Fruit fly (Drosophila melanogaster) whole organism, embryonic: ENCODE data around the gene Nse4.

ENCODE experiments used
- B-H2 ChIP-seq: fragments of 200-800 bp; sonication (Bioruptor generic); optimal IDR thresholded peaks from 2 replicates; lab custom pipeline; 2018; ENCODE audit warnings: missing biosample characterization, mild to moderate bottlenecking, missing genetic modification characterization
- CG10462 ChIP-seq: fragments of 200-800 bp; sonication (Bioruptor generic); optimal IDR thresholded peaks from 2 replicates; lab custom pipeline; 2016; ENCODE audit warnings: missing biosample characterization, missing genetic modification characterization
- CG10654 ChIP-seq: fragments of 200-800 bp; sonication (Bioruptor generic); optimal IDR thresholded peaks from 2 replicates; lab custom pipeline; 2016; ENCODE audit warnings: missing biosample characterization, missing genetic modification characterization
- CG14667 ChIP-seq: fragments of 200-800 bp; sonication (Bioruptor generic); IDR thresholded peaks from 2 replicates; pipeline ENCODE4 v1.3.6; 2022; ENCODE audit warnings: missing biosample characterization, missing genetic modification characterization
- CG14860 ChIP-seq: fragments of 200-800 bp; sonication (Bioruptor generic); IDR thresholded peaks from 3 replicates; pipeline ENCODE4 v1.3.6; 2022; ENCODE audit warnings: missing biosample characterization, missing genetic modification characterization; ENCODE audit not compliant: partially characterized antibody
- CG18011 ChIP-seq: fragments of 200-800 bp; sonication (Bioruptor generic); optimal IDR thresholded peaks from 2 replicates; lab custom pipeline; 2017; ENCODE audit warnings: missing biosample characterization, missing genetic modification characterization, mild to moderate bottlenecking, moderate library complexity, missing genotype
- CG2116 ChIP-seq: fragments of 200-800 bp; sonication (Bioruptor generic); optimal IDR thresholded peaks from 3 replicates; lab custom pipeline; 2018; ENCODE audit warnings: missing biosample characterization, mild to moderate bottlenecking, missing genetic modification characterization
- CG2712 ChIP-seq: fragments of 200-800 bp; optimal IDR thresholded peaks from 3 replicates; lab custom pipeline; 2019; ENCODE audit warnings: missing biosample characterization, mild to moderate bottlenecking, missing genetic modification characterization, moderate library complexity
- CG33213 ChIP-seq: fragments of 200-800 bp; sonication (Bioruptor generic); optimal IDR thresholded peaks from 3 replicates; lab custom pipeline; 2016; ENCODE audit warnings: missing biosample characterization, missing genetic modification characterization
- CG34224 ChIP-seq: fragments of 200-800 bp; sonication (Bioruptor generic); IDR thresholded peaks from 3 replicates; pipeline ENCODE4 v1.3.6; 2022; ENCODE audit warnings: missing biosample characterization, missing genetic modification characterization; ENCODE audit not compliant: partially characterized antibody
- CG4282 ChIP-seq: fragments of 200-800 bp; sonication (Bioruptor generic); optimal IDR thresholded peaks from 2 replicates; lab custom pipeline; 2016; ENCODE audit warnings: missing biosample characterization, missing genetic modification characterization
- CG43689 ChIP-seq: fragments of 200-800 bp; sonication (Bioruptor generic); IDR thresholded peaks from 2 replicates; pipeline ENCODE4 v1.3.6; 2022; ENCODE audit warnings: missing biosample characterization, missing genetic modification characterization
- CG6791 ChIP-seq: fragments of 200-800 bp; sonication (Bioruptor generic); IDR thresholded peaks from 3 replicates; pipeline ENCODE4 v1.3.6; 2022; ENCODE audit warnings: missing biosample characterization, missing genetic modification characterization; ENCODE audit not compliant: partially characterized antibody
- CG6854 ChIP-seq: fragments of 200-800 bp; sonication (Bioruptor generic); optimal IDR thresholded peaks from 3 replicates; lab custom pipeline; 2017; ENCODE audit warnings: missing biosample characterization, mild to moderate bottlenecking, missing genetic modification characterization
- CG7745 ChIP-seq: fragments of 200-800 bp; sonication (Bioruptor generic); optimal IDR thresholded peaks from 2 replicates; lab custom pipeline; 2018; ENCODE audit warnings: missing biosample characterization, mild to moderate bottlenecking, missing genetic modification characterization, moderate library complexity
- CG8388 ChIP-seq: fragments of 200-800 bp; sonication (Bioruptor generic); optimal IDR thresholded peaks from 2 replicates; lab custom pipeline; 2019; ENCODE audit warnings: missing biosample characterization, mild to moderate bottlenecking, missing genetic modification characterization, moderate library complexity
- CG8924 ChIP-seq: fragments of 200-800 bp; optimal IDR thresholded peaks from 3 replicates; lab custom pipeline; 2019; ENCODE audit warnings: missing biosample characterization, mild to moderate bottlenecking, missing genetic modification characterization, moderate library complexity
- CG9437 ChIP-seq: fragments of 200-800 bp; sonication (Bioruptor generic); optimal IDR thresholded peaks from 2 replicates; lab custom pipeline; 2018; ENCODE audit warnings: missing biosample characterization, mild to moderate bottlenecking, missing genetic modification characterization
- CG9932 ChIP-seq: fragments of 200-800 bp; sonication (Bioruptor generic); IDR thresholded peaks from 2 replicates; pipeline ENCODE4 v1.3.6; 2022; ENCODE audit warnings: missing biosample characterization, missing genetic modification characterization
- CHES-1-like ChIP-seq: fragments of 200-800 bp; sonication (Bioruptor generic); optimal IDR thresholded peaks from 2 replicates; lab custom pipeline; 2016; ENCODE audit warnings: missing biosample characterization, missing genetic modification characterization
- Doc3 ChIP-seq: fragments of 200-800 bp; sonication (Bioruptor generic); IDR thresholded peaks from 3 replicates; pipeline ENCODE4 v1.3.6; 2022; ENCODE audit warnings: missing biosample characterization, missing genetic modification characterization; ENCODE audit not compliant: partially characterized antibody
- Dref ChIP-seq: fragments of 200-800 bp; sonication (Bioruptor generic); IDR thresholded peaks from 2 replicates; pipeline ENCODE4 v1.3.6; 2022; ENCODE audit warnings: missing biosample characterization, missing genetic modification characterization
- Ets65A ChIP-seq: fragments of 200-800 bp; sonication (Bioruptor generic); peaks from one replicate; lab custom pipeline; 2016; ENCODE audit warnings: missing biosample characterization, missing genetic modification characterization
- HLH4C ChIP-seq: fragments of 200-800 bp; sonication (Bioruptor generic); IDR thresholded peaks from 3 replicates; pipeline ENCODE4 v1.3.6; 2022; ENCODE audit warnings: missing biosample characterization, missing genetic modification characterization; ENCODE audit not compliant: partially characterized antibody
- Jarid2 ChIP-seq: fragments of 200-800 bp; sonication (Bioruptor generic); optimal IDR thresholded peaks from 3 replicates; lab custom pipeline; 2017; ENCODE audit warnings: mild to moderate bottlenecking, missing biosample characterization, missing genetic modification reagents, missing genetic modification characterization
- MESR4 ChIP-seq: fragments of 200-800 bp; sonication (Bioruptor generic); optimal IDR thresholded peaks from 2 replicates; lab custom pipeline; 2018; ENCODE audit warnings: missing biosample characterization, mild to moderate bottlenecking, missing genetic modification characterization, moderate library complexity
- Poxn ChIP-seq: fragments of 200-800 bp; sonication (Bioruptor generic); IDR thresholded peaks from 2 replicates; pipeline ENCODE4 v1.3.6; 2022; ENCODE audit warnings: missing biosample characterization, missing genetic modification characterization
- Sry-δ ChIP-seq: fragments of 200-800 bp; sonication (Bioruptor generic); optimal IDR thresholded peaks from 2 replicates; lab custom pipeline; 2016; ENCODE audit warnings: missing biosample characterization, missing genetic modification characterization
- abd-A ChIP-seq: fragments of 200-800 bp; sonication (Bioruptor generic); optimal IDR thresholded peaks from 3 replicates; lab custom pipeline; 2019; ENCODE audit warnings: missing biosample characterization, mild to moderate bottlenecking, missing genetic modification characterization, moderate library complexity
- ac ChIP-seq: fragments of 200-800 bp; sonication (Bioruptor generic); optimal IDR thresholded peaks from 3 replicates; lab custom pipeline; 2017; ENCODE audit warnings: missing biosample characterization, mild to moderate bottlenecking, missing genetic modification characterization
- amos ChIP-seq: fragments of 200-800 bp; sonication (Bioruptor generic); IDR thresholded peaks from 2 replicates; pipeline ENCODE4 v1.3.6; 2022; ENCODE audit warnings: missing biosample characterization, missing genetic modification characterization; ENCODE audit not compliant: partially characterized antibody
- ase ChIP-seq: fragments of 200-800 bp; sonication (Bioruptor generic); IDR thresholded peaks from 3 replicates; pipeline ENCODE4 v1.3.6; 2022; ENCODE audit warnings: missing biosample characterization, missing genetic modification characterization
- bcd ChIP-seq: fragments of 200-800 bp; sonication (Bioruptor generic); optimal IDR thresholded peaks from 2 replicates; lab custom pipeline; 2017; ENCODE audit warnings: missing biosample characterization, mild to moderate bottlenecking, missing genetic modification characterization
- chn ChIP-seq: fragments of 200-800 bp; sonication (Bioruptor generic); optimal IDR thresholded peaks from 2 replicates; lab custom pipeline; 2016; ENCODE audit warnings: missing biosample characterization, missing genetic modification characterization
- croc ChIP-seq: fragments of 200-800 bp; sonication (Bioruptor generic); conservative IDR thresholded peaks from 3 replicates; pipeline ENCODE4 v1.3.6; 2022; ENCODE audit warnings: missing biosample characterization, missing genetic modification characterization
- esg ChIP-seq: fragments of 200-800 bp; sonication (Bioruptor generic); conservative IDR thresholded peaks from 2 replicates; pipeline ENCODE4 v1.3.6; 2022; ENCODE audit warnings: missing biosample characterization, missing genetic modification characterization
- gcm ChIP-seq: fragments of 200-800 bp; sonication (Bioruptor generic); optimal IDR thresholded peaks from 2 replicates; lab custom pipeline; 2019; ENCODE audit warnings: missing biosample characterization, mild to moderate bottlenecking, missing genetic modification characterization, moderate library complexity
- grau ChIP-seq: fragments of 200-800 bp; optimal IDR thresholded peaks from 3 replicates; lab custom pipeline; 2019; ENCODE audit warnings: missing biosample characterization, mild to moderate bottlenecking, missing genetic modification characterization, moderate library complexity
- knrl ChIP-seq: fragments of 200-800 bp; sonication (Bioruptor generic); IDR thresholded peaks from 3 replicates; pipeline ENCODE4 v1.3.6; 2022; ENCODE audit warnings: missing biosample characterization, missing genetic modification characterization; ENCODE audit not compliant: partially characterized antibody
- luna ChIP-seq: fragments of 200-800 bp; sonication (Bioruptor generic); optimal IDR thresholded peaks from 2 replicates; lab custom pipeline; 2016; ENCODE audit warnings: missing biosample characterization, missing genetic modification characterization
- pros ChIP-seq: fragments of 200-800 bp; sonication (Bioruptor generic); optimal IDR thresholded peaks from 3 replicates; lab custom pipeline; 2019; ENCODE audit warnings: missing biosample characterization, mild to moderate bottlenecking, missing genetic modification characterization, moderate library complexity
- repo ChIP-seq: fragments of 200-800 bp; sonication (Bioruptor generic); optimal IDR thresholded peaks from 2 replicates; lab custom pipeline; 2016; ENCODE audit warnings: missing biosample characterization, missing genetic modification characterization
- row ChIP-seq: fragments of 200-800 bp; sonication (Bioruptor generic); IDR thresholded peaks from 3 replicates; pipeline ENCODE4 v1.3.6; 2022; ENCODE audit warnings: missing biosample characterization, missing genetic modification characterization
- salm ChIP-seq: fragments of 200-800 bp; sonication (Bioruptor generic); optimal IDR thresholded peaks from 2 replicates; lab custom pipeline; 2018; ENCODE audit warnings: missing biosample characterization, mild to moderate bottlenecking, missing genetic modification characterization
- sna ChIP-seq: fragments of 200-800 bp; sonication (Bioruptor generic); IDR thresholded peaks from 2 replicates; pipeline ENCODE4 v1.3.6; 2022; ENCODE audit warnings: missing biosample characterization, missing genetic modification characterization; ENCODE audit not compliant: partially characterized antibody
- vfl ChIP-seq: fragments of 200-800 bp; sonication (Bioruptor generic); optimal IDR thresholded peaks from 2 replicates; lab custom pipeline; 2016; ENCODE audit warnings: missing biosample characterization, missing genetic modification characterization
- vvl ChIP-seq: fragments of 200-800 bp; sonication (Bioruptor generic); IDR thresholded peaks from 2 replicates; pipeline ENCODE4 v1.3.6; 2022; ENCODE audit warnings: missing biosample characterization, missing genetic modification characterization
- zen2 ChIP-seq: fragments of 200-800 bp; sonication (Bioruptor generic); IDR thresholded peaks from 3 replicates; pipeline ENCODE4 v1.3.6; 2022; ENCODE audit warnings: missing biosample characterization, missing genetic modification characterization; ENCODE audit not compliant: partially characterized antibody

The Nse4 gene

dm6 chr2L:10403803-10404315 is 35.4 kb upstream of the Nse4 start (continued):
- peak; percentile 44; the same call in 2 of the 3 replicates for TF ChIP-seq CG34224
- peak; percentile 60 for TF ChIP-seq row (GFP tag; lab: Robert Waterston, UW)
- TF ChIP-seq salm = no peak
- TF ChIP-seq HLH4C = peak; percentile 67
- no peak for TF ChIP-seq CG9932
- TF ChIP-seq CG14860 (GFP tag; lab: Robert Waterston, UW) = peak; percentile 42; the same call in 1 of the 3 replicates
- no peak for TF ChIP-seq pros (GFP tag; lab: Kevin White, UChicago)
- TF ChIP-seq CG18011 (GFP tag; lab: Kevin White, UChicago) = no peak

dm6 chr2L:10405008-10405654 is 34.1 kb upstream of the Nse4 start, which contains the start of the genes CG17768, LSm-4 and Ir31a:
Gene CG17768 (minus strand): TSS chr2L:10405203.
Gene LSm-4 (minus strand): TSS chr2L:10405203.
Gene Ir31a (plus strand): TSS chr2L:10405565.
- no peak for TF ChIP-seq ac (GFP tag; lab: Kevin White, UChicago)
- peak; percentile 42 for TF ChIP-seq MESR4 (GFP tag; lab: Kevin White, UChicago)
- TF ChIP-seq B-H2 = no peak
- no peak for TF ChIP-seq CG2712
- TF ChIP-seq sna (GFP tag; lab: Robert Waterston, UW) = peak; percentile 66; the same call in 1 of the 2 replicates
- peak; percentile 83; the same call in 1 of the 2 replicates for TF ChIP-seq amos (GFP tag; lab: Robert Waterston, UW)
- TF ChIP-seq CG8924 (tag; lab: Kevin White, UChicago) = peak; percentile 25
- no peak for TF ChIP-seq ase
- TF ChIP-seq CG9437 (GFP tag; lab: Kevin White, UChicago) = no peak
- peak; percentile 72 for TF ChIP-seq Sry-δ (GFP tag; lab: Kevin White, UChicago)
- TF ChIP-seq knrl = peak; percentile 81
- no peak for TF ChIP-seq abd-A
- TF ChIP-seq luna = no peak
- no peak for TF ChIP-seq Ets65A (GFP tag; lab: Kevin White, UChicago)
- no peak for TF ChIP-seq CG6854
- TF ChIP-seq CHES-1-like = no peak
- TF ChIP-seq zen2 (GFP tag; lab: Robert Waterston, UW) = peak; percentile 46; the same call in 1 of the 3 replicates
- no peak for TF ChIP-seq CG6791 (GFP tag; lab: Robert Waterston, UW)
- TF ChIP-seq Poxn (GFP tag; lab: Robert Waterston, UW) = no peak
- TF ChIP-seq vfl (GFP tag; lab: Kevin White, UChicago) = no peak
- no peak for TF ChIP-seq croc (GFP tag; lab: Robert Waterston, UW)
- TF ChIP-seq Doc3 (GFP tag; lab: Robert Waterston, UW) = peak; percentile 88
- no peak for TF ChIP-seq Jarid2 (GFP tag; lab: Kevin White, UChicago)
- TF ChIP-seq CG4282 = no peak
- no peak for TF ChIP-seq CG33213 (GFP tag; lab: Kevin White, UChicago)
- TF ChIP-seq vvl (GFP tag; lab: Robert Waterston, UW) = peak; percentile 84
- TF ChIP-seq CG43689 (GFP tag; lab: Robert Waterston, UW) = no peak
- peak; percentile 66 for TF ChIP-seq Dref
- TF ChIP-seq CG14860 (GFP tag; lab: Robert Waterston, UW) = peak; percentile 68
- TF ChIP-seq CG8388 (GFP tag; lab: Kevin White, UChicago) = no peak
- peak; percentile 26 for TF ChIP-seq CG2116 (GFP tag; lab: Kevin White, UChicago)
- TF ChIP-seq CG14667 (GFP tag; lab: Robert Waterston, UW) = no peak
- TF ChIP-seq repo = no peak
- TF ChIP-seq esg (GFP tag; lab: Robert Waterston, UW) = no peak
- no peak for TF ChIP-seq CG7745 (tag; lab: Kevin White, UChicago)
- TF ChIP-seq grau (tag; lab: Kevin White, UChicago) = no peak
- no peak for TF ChIP-seq CG10654 (GFP tag; lab: Kevin White, UChicago)
- TF ChIP-seq CG10462 (GFP tag; lab: Kevin White, UChicago) = no peak
- no peak for TF ChIP-seq gcm (GFP tag; lab: Kevin White, UChicago)
- no peak for TF ChIP-seq bcd (GFP tag; lab: Kevin White, UChicago)
- no peak for TF ChIP-seq chn (GFP tag; lab: Kevin White, UChicago)
